Worm (Caenorhabditis elegans) whole organism, early embryonic: ENCODE measurements around the gene ciao-2B.
"Not testable (repeated sequence)": the region's sequence is repeated elsewhere in the genome, so short reads cannot be mapped to it uniquely, and the experiment has no call there.

Source experiments
- ama-1 ChIP-seq: fragments of 150-350 bp; optimal IDR thresholded peaks from 2 replicates; lab custom pipeline; 2014
- hmg-4 ChIP-seq: fragments of 200-800 bp; sonication (Bioruptor generic); optimal IDR thresholded peaks from 2 replicates; lab custom pipeline; 2018; ENCODE audit warnings: mild to moderate bottlenecking, missing genetic modification characterization, missing compliant biosample characterization
- sea-1 ChIP-seq: fragments of 200-800 bp; sonication (Bioruptor generic); conservative IDR thresholded peaks from 2 replicates; pipeline ENCODE4 v1.3.6; 2022; ENCODE audit warnings: missing genetic modification characterization, missing compliant biosample characterization

DNA sequence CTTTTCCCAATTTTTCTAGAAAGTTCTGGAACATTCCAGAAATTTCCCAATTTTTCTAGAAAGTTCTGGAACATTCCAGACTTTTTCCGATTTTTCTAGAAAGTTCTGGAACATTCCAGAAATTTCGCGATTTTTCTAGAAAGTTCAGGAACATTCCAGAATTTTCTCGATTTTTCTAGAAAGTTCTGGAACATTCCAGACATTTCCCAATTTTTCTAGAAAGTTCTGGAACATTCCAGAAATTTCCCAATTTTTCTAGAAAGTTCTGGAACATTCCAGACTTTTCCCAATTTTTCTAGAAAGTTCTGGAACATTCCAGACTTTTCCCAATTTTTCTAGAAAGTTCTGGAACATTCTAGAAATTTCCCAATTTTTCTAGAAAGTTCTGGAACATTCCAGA is 8.1 kb upstream of the ciao-2B start:
- not testable (repeated sequence) for TF ChIP-seq ama-1 (lab: Kevin White, UChicago); hmg-4 (GFP tag; lab: Kevin White, UChicago); sea-1 (GFP tag; lab: Robert Waterston, UW)
